Worm (Caenorhabditis elegans): ENCODE data around the gene C03B1.14.

ce11 chrX:6384537-6384936 lies 24.0 kb upstream of the C03B1.14 start:
- TF ChIP-seq isw-1 (GFP tag; IDR thresholded peaks at IDR 0.05) (no peak), nhr-77 (tag; optimal IDR thresholded peaks at IDR 0.05) (no peak), lir-3 (tag; optimal IDR thresholded peaks at IDR 0.05; ENCODE audit: poor library complexity) (no peak), dpl-1 (GFP tag; optimal IDR thresholded peaks at IDR 0.05) (no peak), nhr-11 (tag; optimal IDR thresholded peaks at IDR 0.05) (no peak), alr-1 (tag; optimal IDR thresholded peaks at IDR 0.05; ENCODE audit: borderline replicate concordance) (no peak), nhr-84 (tag; optimal IDR thresholded peaks at IDR 0.05) (no peak), mdl-1 (tag; optimal IDR thresholded peaks at IDR 0.05) (no peak), snu-23 (GFP tag; optimal IDR thresholded peaks at IDR 0.05) (no peak), lin-39 (tag; optimal IDR thresholded peaks at IDR 0.05) (no peak)

Measured in whole organism, L1 larva.